Fruit fly (Drosophila melanogaster) whole organism: ENCODE data around the gene Ugt302K1.

Experiments used
- CG8478 ChIP-seq: fragments of >200 bp; optimal IDR thresholded peaks from 2 replicates; lab custom pipeline; 2018; ENCODE audit warnings: inconsistent platforms
- Dll ChIP-seq: fragments of >200 bp; optimal IDR thresholded peaks from 2 replicates; lab custom pipeline; 2017
- EcR ChIP-seq, 2 experiments: fragments of >200 bp; optimal IDR thresholded peaks; 2 replicates each; lab custom pipeline; 2017; ENCODE audit warnings: missing biosample characterization in 2 of 2, missing genetic modification characterization in 2 of 2, missing genetic modification reagents in 2 of 2
- pan ChIP-seq: fragments of >200 bp; optimal IDR thresholded peaks from 2 replicates; lab custom pipeline; 2017
- psq ChIP-seq: fragments of >200 bp; optimal IDR thresholded peaks from 2 replicates; lab custom pipeline; 2017
- usp ChIP-seq: fragments of >200 bp; optimal IDR thresholded peaks from 2 replicates; lab custom pipeline; 2017; ENCODE audit warnings: missing biosample characterization, missing genetic modification characterization, mixed read lengths

Gene Ugt302K1

DNA sequence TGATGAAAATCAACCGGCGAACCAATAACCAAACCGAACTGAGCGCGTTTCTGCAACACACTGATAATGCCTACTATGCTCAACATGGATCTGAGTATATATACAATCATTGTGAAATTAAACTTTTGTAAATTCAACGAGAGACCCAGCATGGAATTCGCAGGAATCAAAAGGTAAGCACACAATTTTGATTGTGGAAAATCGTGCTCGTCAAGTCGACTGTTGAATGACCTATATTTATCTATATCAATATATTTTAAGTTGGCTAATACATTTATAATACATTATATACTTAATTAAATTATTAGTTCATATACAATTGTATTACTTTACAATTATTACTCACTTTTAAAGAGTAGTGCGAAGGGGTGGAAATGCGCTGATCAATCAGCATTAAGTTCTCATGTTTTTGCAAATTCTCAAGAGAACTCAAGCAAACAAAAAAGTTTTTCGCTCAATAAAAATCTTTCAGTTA is at the start of gene Ugt302K1:
TSS of gene Ugt302K1 (minus strand) at position 51 of the 475 bp plus-strand sequence.
- no peak for TF ChIP-seq psq (lab: Kevin White, UChicago)
- TF ChIP-seq pan (lab: Kevin White, UChicago) = no peak
- no peak for TF ChIP-seq CG8478 (lab: Kevin White, UChicago)
- no peak for TF ChIP-seq Dll (lab: Kevin White, UChicago)
- TF ChIP-seq EcR (GFP tag; optimal IDR thresholded peaks at IDR 0.05; lab: Kevin White, UChicago) = no peak
- TF ChIP-seq usp (GFP tag; lab: Kevin White, UChicago) = no peak

DNA sequence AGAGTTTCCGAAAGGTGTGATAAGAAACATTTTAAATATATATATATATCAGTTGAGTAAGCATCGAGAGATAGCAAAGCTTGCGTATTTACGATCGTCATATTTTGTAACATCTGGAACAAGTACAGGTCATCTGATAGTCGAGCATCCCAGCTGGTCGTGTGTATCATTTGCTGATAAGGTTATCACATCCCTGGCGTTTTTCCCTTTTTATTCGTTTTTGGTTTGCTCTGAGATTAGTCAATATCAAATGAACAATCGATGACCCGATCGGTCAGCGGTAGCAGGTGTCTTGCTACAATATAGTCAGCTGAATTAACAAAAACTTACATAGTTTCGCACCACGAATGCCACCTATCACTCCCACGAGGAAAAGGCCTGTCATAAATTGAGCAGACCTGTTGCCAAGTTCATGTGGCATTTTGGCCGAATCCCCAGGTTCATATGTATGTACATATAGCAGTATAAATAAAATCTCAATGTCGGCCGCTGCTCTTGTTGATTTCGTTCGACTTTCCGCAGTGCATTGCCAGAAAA is 47.3 kb upstream of the Ugt302K1 start:
- no peak for TF ChIP-seq usp (GFP tag; lab: Kevin White, UChicago)
- TF ChIP-seq pan (lab: Kevin White, UChicago) = peak; percentile 88

DNA sequence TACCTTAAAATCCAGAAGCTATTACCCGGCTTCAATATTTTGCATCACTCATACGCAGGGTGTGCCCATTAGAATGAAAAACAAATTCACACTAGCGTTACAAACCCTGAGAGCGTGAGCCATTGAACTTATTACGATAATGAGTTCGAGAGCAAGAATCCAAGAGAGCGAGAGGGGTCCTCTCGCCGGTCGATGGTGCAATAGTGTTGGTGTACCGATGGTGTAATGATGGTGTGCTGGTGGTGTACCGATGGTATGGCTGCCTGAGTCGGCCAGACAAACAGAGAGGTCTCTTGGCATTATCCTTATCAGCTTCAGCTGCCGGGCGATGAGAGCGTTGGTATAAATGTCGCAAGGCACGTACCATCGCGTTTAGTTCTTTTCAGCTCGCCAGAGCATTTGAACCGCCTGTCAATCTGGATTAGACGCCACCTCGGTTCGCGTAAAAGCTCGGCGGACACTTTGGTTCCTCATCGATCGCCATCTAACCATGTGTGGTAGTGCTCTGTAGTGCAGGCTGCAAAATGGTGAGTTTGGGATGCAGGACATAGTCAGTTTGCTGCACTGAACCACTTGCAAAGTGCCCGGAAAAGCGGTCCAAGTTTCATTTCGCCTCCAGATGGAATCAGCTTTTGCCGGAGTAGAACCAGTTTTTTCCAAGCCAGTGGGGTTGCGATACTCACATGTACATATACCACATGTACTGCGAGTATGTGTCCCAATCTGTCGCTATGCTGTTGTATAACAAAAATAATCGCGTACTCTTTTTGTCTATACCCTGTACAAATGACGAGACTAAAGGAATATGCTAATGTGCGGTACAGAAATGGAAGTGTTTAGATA is 46.6 kb upstream of the Ugt302K1 start:
- peak in 1 of 2 experiments; percentile 74 for TF ChIP-seq EcR (GFP tag; optimal IDR thresholded peaks at IDR 0.05; lab: Kevin White, UChicago)
- no peak for TF ChIP-seq usp (GFP tag; lab: Kevin White, UChicago)

dm6 chr3R:11199227-11199835 is 45.7 kb upstream of the Ugt302K1 start:
- TF ChIP-seq usp (GFP tag; lab: Kevin White, UChicago) (no peak), psq (lab: Kevin White, UChicago) (no peak), EcR (GFP tag; optimal IDR thresholded peaks at IDR 0.05; lab: Kevin White, UChicago) (no peak), Dll (lab: Kevin White, UChicago) (no peak), CG8478 (lab: Kevin White, UChicago) (no peak), pan (lab: Kevin White, UChicago) (no peak)

DNA sequence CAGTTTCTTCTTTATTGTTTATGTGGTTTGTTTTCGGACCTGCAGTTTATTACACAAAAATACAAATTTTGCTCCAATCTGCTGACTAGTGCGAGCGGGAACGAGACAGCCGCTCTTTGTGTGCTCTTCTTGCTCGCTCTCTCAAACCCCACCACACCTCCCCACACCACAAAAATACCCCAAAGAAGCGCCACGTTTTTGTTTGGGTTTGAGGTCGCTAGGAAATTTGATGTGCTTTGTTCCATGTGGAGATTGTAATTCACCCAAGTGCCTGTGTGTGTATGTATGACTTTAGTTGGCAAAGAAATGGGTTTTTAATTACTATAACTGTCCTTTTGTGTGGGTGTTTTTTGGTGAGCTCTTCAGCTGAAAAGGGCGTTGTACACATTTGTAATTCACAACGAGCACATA is 44.4 kb upstream of the Ugt302K1 start:
- TF ChIP-seq usp (GFP tag; lab: Kevin White, UChicago) (no peak), Dll (lab: Kevin White, UChicago) (no peak), psq (lab: Kevin White, UChicago) (no peak), pan (lab: Kevin White, UChicago) (no peak), EcR (GFP tag; optimal IDR thresholded peaks at IDR 0.05; lab: Kevin White, UChicago) (peak in 1 of 2 experiments; percentile 1), CG8478 (lab: Kevin White, UChicago) (no peak)

DNA sequence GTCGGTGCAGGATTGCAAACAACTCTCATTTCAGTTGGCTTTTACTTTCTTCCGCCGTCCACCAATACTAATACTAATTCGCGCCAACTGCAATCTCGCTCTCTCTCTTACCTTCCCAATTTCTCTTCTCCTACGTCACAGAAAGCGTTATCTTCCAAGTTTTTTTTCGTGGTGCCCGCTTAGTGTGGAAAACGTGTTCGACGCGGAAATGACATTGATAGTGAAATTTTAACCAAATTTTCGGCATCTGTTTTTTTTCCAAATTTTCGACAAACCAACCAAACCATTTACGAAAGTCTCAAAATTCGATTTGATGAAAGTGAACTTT is 43.7 kb upstream of the Ugt302K1 start, which contains the start of gene cu:
TSS of gene cu (plus strand) at position 204 of the 328 bp plus-strand sequence.
- TF ChIP-seq psq (lab: Kevin White, UChicago) = no peak
- TF ChIP-seq pan (lab: Kevin White, UChicago) = no peak
- TF ChIP-seq EcR (GFP tag; optimal IDR thresholded peaks at IDR 0.05; lab: Kevin White, UChicago) = no peak
- TF ChIP-seq CG8478 (lab: Kevin White, UChicago) = no peak
- TF ChIP-seq Dll (lab: Kevin White, UChicago) = no peak
- no peak for TF ChIP-seq usp (GFP tag; lab: Kevin White, UChicago)

- TF ChIP-seq EcR (GFP tag; optimal IDR thresholded peaks at IDR 0.05; lab: Kevin White, UChicago) = no peak
- no peak for TF ChIP-seq CG8478 (lab: Kevin White, UChicago)
- no peak for TF ChIP-seq psq (lab: Kevin White, UChicago)
- TF ChIP-seq Dll (lab: Kevin White, UChicago) = no peak
- TF ChIP-seq pan (lab: Kevin White, UChicago) = no peak
- no peak for TF ChIP-seq usp (GFP tag; lab: Kevin White, UChicago)
Observed at dm6 chr3R:11196648-11197388, 43.2 kb upstream of the Ugt302K1 start.

DNA sequence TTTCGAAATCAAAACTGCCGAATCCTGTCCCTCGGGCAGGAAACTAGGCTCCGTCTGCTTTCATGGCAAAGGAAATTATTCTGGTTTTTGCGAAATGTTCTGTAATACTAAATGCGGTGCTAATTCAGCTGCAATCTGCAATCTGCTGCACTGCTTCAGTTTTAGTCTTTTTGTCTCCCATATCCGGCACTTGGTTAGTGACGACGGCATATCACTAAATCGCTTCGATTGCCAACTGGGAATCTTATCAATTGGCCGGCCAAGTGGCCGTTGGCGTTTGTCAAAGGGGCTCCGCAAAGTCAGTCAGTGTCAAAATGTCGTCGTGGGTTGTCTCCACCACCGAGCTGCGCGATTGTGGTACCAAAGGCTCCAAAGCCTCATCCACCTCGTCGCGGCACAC is 42.1 kb upstream of the Ugt302K1 start, which contains the start of gene CG18577:
TSS of gene CG18577 (plus strand) at position 301 of the 400 bp plus-strand sequence.
- no peak for TF ChIP-seq pan (lab: Kevin White, UChicago)
- no peak for TF ChIP-seq usp (GFP tag; lab: Kevin White, UChicago)
- TF ChIP-seq psq (lab: Kevin White, UChicago) = no peak

DNA sequence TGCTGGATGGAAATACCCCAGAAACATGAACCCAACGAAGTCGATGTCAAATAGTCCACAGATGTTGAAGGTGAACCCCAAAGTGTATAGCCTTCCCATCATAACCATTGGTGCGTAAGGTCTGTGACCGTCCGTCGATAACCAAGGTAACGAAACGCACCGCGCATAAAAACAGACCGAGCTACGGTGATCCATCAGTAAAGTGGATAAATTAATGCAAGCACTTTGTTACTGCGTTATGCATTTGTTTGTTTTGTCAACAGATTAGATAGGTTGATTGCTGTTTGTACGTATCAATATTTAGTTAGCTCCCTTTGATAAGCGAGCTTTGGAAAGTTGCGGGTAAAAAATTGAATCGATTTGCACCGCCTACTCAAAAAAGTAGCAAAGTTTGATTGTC is 24.7 kb upstream of the Ugt302K1 start:
- TF ChIP-seq usp (GFP tag; lab: Kevin White, UChicago) (no peak), psq (lab: Kevin White, UChicago) (no peak), EcR (GFP tag; optimal IDR thresholded peaks at IDR 0.05; lab: Kevin White, UChicago) (no peak), CG8478 (lab: Kevin White, UChicago) (no peak), Dll (lab: Kevin White, UChicago) (no peak), pan (lab: Kevin White, UChicago) (no peak)

DNA sequence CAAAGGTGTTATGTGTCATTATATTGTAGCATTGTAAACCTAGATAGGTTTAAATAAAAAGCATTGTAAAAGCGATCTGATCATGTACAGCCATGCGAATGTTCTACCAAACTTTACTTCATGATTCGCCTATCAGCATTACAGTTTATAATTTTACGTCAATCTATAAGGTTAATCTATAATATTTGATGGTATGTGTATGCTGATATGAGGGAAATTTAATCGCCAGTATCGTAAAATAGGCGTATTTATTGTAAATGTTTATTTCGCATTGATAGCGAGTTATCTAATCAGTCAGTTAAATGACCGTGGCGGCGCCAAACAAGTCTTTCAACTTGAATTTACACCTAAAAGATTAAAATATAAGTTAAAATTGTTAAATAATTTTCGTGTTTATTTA is 23.9 kb upstream of the Ugt302K1 start:
- TF ChIP-seq usp (GFP tag; lab: Kevin White, UChicago) (no peak), Dll (lab: Kevin White, UChicago) (no peak), pan (lab: Kevin White, UChicago) (no peak)

DNA sequence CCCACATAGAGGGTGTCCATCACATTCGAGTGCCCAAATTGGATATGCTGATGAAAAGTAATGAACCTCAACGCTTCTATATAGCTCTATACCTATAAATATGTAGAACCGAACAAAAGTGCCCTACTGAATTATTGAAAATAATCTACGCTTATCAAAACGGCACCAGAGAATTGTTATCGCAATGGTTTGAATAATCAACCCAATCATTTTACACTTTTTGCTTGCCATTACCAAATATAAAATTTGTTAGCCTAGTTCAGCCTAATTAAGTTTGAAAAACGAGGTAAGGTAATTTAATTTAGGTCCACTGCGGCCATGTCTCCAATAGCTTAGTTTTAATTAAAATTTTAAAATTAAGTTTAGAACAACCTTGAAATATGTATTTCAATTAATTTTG is 22.1 kb upstream of the Ugt302K1 start:
- TF ChIP-seq usp (GFP tag; lab: Kevin White, UChicago) = no peak
- no peak for TF ChIP-seq psq (lab: Kevin White, UChicago)
- TF ChIP-seq CG8478 (lab: Kevin White, UChicago) = no peak
- TF ChIP-seq EcR (GFP tag; optimal IDR thresholded peaks at IDR 0.05; lab: Kevin White, UChicago) = no peak
- no peak for TF ChIP-seq Dll (lab: Kevin White, UChicago)
- no peak for TF ChIP-seq pan (lab: Kevin White, UChicago)
